Worm (Caenorhabditis elegans): ENCODE measurements around the gene F28D1.6.

ce11 chrIV:12336893-12337627, 47.9 kb downstream of the F28D1.6 start, which contains the start of the genes F19B6.10 and wht-5:
- TF ChIP-seq pqm-1 (tag; optimal IDR thresholded peaks at IDR 0.05) (no peak), C08G9.2 (tag; optimal IDR thresholded peaks at IDR 0.05) (no peak), pha-4 (tag; optimal IDR thresholded peaks at IDR 0.05) (no peak), ceh-6 (GFP tag; optimal IDR thresholded peaks at IDR 0.05) (no peak), ets-4 (tag; optimal IDR thresholded peaks at IDR 0.05) (no peak), fkh-6 (tag; optimal IDR thresholded peaks at IDR 0.05) (no peak), fkh-10 (GFP tag; optimal IDR thresholded peaks at IDR 0.05) (no peak), ceh-30 (tag; optimal IDR thresholded peaks at IDR 0.05) (no peak), elt-2 (tag; optimal IDR thresholded peaks at IDR 0.05) (no peak), dve-1 (tag; optimal IDR thresholded peaks at IDR 0.05) (no peak), pros-1 (tag; optimal IDR thresholded peaks at IDR 0.05) (no peak), sox-4 (tag; optimal IDR thresholded peaks at IDR 0.05) (no peak), dmd-4 (tag; optimal IDR thresholded peaks at IDR 0.05; ENCODE audit: borderline replicate concordance) (no peak), C38D4.7 (GFP tag; optimal IDR thresholded peaks at IDR 0.05) (no peak)
